Worm (Caenorhabditis elegans): ENCODE data around the gene pat-2.

The pat-2 gene

DNA sequence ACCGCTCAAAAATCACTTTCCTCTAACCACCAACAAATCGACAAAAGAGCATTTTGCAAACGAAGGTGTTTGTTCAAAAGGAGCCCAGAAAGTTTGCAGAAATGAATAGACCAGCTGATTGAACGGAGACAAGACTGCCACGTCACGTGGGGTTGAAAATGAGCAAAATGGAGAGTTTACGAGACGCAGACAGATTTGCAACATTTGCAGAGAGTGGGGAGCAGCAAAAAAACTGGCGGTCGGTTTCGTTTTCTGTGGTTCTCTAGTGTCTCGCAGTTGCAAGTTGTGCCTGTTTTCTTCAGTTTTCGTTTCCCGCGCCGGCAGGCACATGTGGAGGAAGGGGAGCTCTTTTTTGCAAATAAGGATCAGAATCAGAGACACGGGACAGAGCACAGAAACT, 33.3 kb upstream of the pat-2 start (continued):
- TF ChIP-seq zag-1 (tag; optimal IDR thresholded peaks at IDR 0.05): no peak
- TF ChIP-seq Y75B8A.6 (GFP tag; IDR thresholded peaks at IDR 0.05): no peak
- 0 out of 2 replicates have a peak, but pooled peaks have one; percentile 62 for TF ChIP-seq egl-43 (GFP tag; IDR thresholded peaks at IDR 0.05)
- no peak for TF ChIP-seq mxl-2 (GFP tag; conservative IDR thresholded peaks at IDR 0.05)
- no peak for TF ChIP-seq F49E8.2 (tag; optimal IDR thresholded peaks at IDR 0.05; ENCODE audit: borderline replicate concordance)
- no peak for TF ChIP-seq ces-1 (GFP tag; optimal IDR thresholded peaks at IDR 0.05)
- TF ChIP-seq ZK546.5 (tag; optimal IDR thresholded peaks at IDR 0.05): no peak
- no peak for TF ChIP-seq skn-1 (tag; optimal IDR thresholded peaks at IDR 0.05)
- no peak for TF ChIP-seq T26A8.4 (GFP tag; IDR thresholded peaks at IDR 0.05)
- no peak for TF ChIP-seq zip-11 (GFP tag; IDR thresholded peaks at IDR 0.05)
- peak; percentile 63 for TF ChIP-seq dve-1 (tag; optimal IDR thresholded peaks at IDR 0.05; ENCODE audit: insufficient read depth)
- no peak; the same call in 1 of the 2 replicates for TF ChIP-seq pha-4 (GFP tag; IDR thresholded peaks at IDR 0.05)
- no peak for TF ChIP-seq pha-4 (tag; optimal IDR thresholded peaks at IDR 0.05)
- no peak for TF ChIP-seq snpc-1.2 (GFP tag; IDR thresholded peaks at IDR 0.05)
- no peak for TF ChIP-seq nhr-76 (tag; optimal IDR thresholded peaks at IDR 0.05)
- no peak for TF ChIP-seq zfp-3 (GFP tag; conservative IDR thresholded peaks at IDR 0.05)
- no peak for TF ChIP-seq pqm-1 (tag; optimal IDR thresholded peaks at IDR 0.05)
- peak; percentile 2 to 95 for TF ChIP-seq mdl-1 (tag; optimal IDR thresholded peaks at IDR 0.05)
- TF ChIP-seq ztf-11 (tag; optimal IDR thresholded peaks at IDR 0.05): no peak
- no peak for TF ChIP-seq nhr-102 (tag; optimal IDR thresholded peaks at IDR 0.05)
- no peak for TF ChIP-seq lin-13 (GFP tag; optimal IDR thresholded peaks at IDR 0.05)
- TF ChIP-seq vab-7 (GFP tag; IDR thresholded peaks at IDR 0.05): 0 out of 2 replicates have a peak, but pooled peaks have one; percentile 10
- TF ChIP-seq tra-1 (GFP tag; IDR thresholded peaks at IDR 0.05): 0 out of 2 replicates have a peak, but pooled peaks have one; percentile 33
- no peak for TF ChIP-seq nhr-41 (GFP tag; IDR thresholded peaks at IDR 0.05)
- TF ChIP-seq sdz-12 (GFP tag; optimal IDR thresholded peaks at IDR 0.05): no peak
- no peak for TF ChIP-seq attf-4 (tag; optimal IDR thresholded peaks at IDR 0.05)
- no peak for TF ChIP-seq set-16 (GFP tag; IDR thresholded peaks at IDR 0.05)
- TF ChIP-seq unc-39 (tag; optimal IDR thresholded peaks at IDR 0.05): no peak
- TF ChIP-seq mxl-3 (GFP tag; optimal IDR thresholded peaks at IDR 0.05): peak; percentile 47
- TF ChIP-seq nhr-28 (tag; optimal IDR thresholded peaks at IDR 0.05): peak; percentile 78
- no peak for TF ChIP-seq dmd-9 (GFP tag; IDR thresholded peaks at IDR 0.05)
- TF ChIP-seq zip-2 (tag; optimal IDR thresholded peaks at IDR 0.05): no peak
- no peak for TF ChIP-seq F10B5.3 (tag; optimal IDR thresholded peaks at IDR 0.05)
- peak; percentile 81 for TF ChIP-seq dmd-6 (GFP tag; IDR thresholded peaks at IDR 0.05)
- TF ChIP-seq nhr-237 (tag; optimal IDR thresholded peaks at IDR 0.05): no peak
- TF ChIP-seq F44E2.7 (GFP tag; IDR thresholded peaks at IDR 0.05): peak; percentile 64; the same call in 1 of the 2 replicates
- TF ChIP-seq madf-5 (GFP tag; IDR thresholded peaks at IDR 0.05): no peak
- no peak for TF ChIP-seq lin-39 (tag; optimal IDR thresholded peaks at IDR 0.05)
- no peak for TF ChIP-seq jun-1 (tag; optimal IDR thresholded peaks at IDR 0.05)
- TF ChIP-seq nhr-6 (tag; optimal IDR thresholded peaks at IDR 0.05): no peak
- no peak for TF ChIP-seq nhr-42 (GFP tag; IDR thresholded peaks at IDR 0.05)
- TF ChIP-seq hlh-11 (tag; optimal IDR thresholded peaks at IDR 0.05): peak; percentile 86
- no peak for TF ChIP-seq lin-15B (tag; optimal IDR thresholded peaks at IDR 0.05)
- TF ChIP-seq Y5F2A.4 (GFP tag; optimal IDR thresholded peaks at IDR 0.05): no peak
- no peak for TF ChIP-seq lin-38 (GFP tag; IDR thresholded peaks at IDR 0.05)
- no peak for TF ChIP-seq nhr-48 (tag; optimal IDR thresholded peaks at IDR 0.05)
- TF ChIP-seq nhr-25 (tag; optimal IDR thresholded peaks at IDR 0.05; ENCODE audit: borderline replicate concordance, insufficient read depth): no peak
- no peak for TF ChIP-seq daf-8 (GFP tag; IDR thresholded peaks at IDR 0.05)
- peak; percentile 56 for TF ChIP-seq hmg-1.1 (GFP tag; IDR thresholded peaks at IDR 0.05)
- TF ChIP-seq hif-1 (tag; optimal IDR thresholded peaks at IDR 0.05): peak in 1 of 2 experiments; percentile 48
- TF ChIP-seq Y48G9A.11 (GFP tag; IDR thresholded peaks at IDR 0.05): no peak
- TF ChIP-seq egl-27 (tag; optimal IDR thresholded peaks at IDR 0.05): no peak

Data from whole organism, L4 larva.